Fruit fly (Drosophila melanogaster) whole organism, embryonic: Measurements from ENCODE around the gene CG14220.

ENCODE experiments used
- CG11456 ChIP-seq: fragments of 200-800 bp; sonication (Bioruptor generic); IDR thresholded peaks from 3 replicates; pipeline ENCODE4 v1.3.6; 2022; ENCODE audit warnings: missing biosample characterization, missing genetic modification characterization
- CG12236 ChIP-seq: fragments of 200-800 bp; sonication (Bioruptor generic); optimal IDR thresholded peaks from 2 replicates; lab custom pipeline; 2016; ENCODE audit warnings: missing biosample characterization, missing genetic modification characterization
- CG14860 ChIP-seq: fragments of 200-800 bp; sonication (Bioruptor generic); IDR thresholded peaks from 3 replicates; pipeline ENCODE4 v1.3.6; 2022; ENCODE audit warnings: missing biosample characterization, missing genetic modification characterization; ENCODE audit not compliant: partially characterized antibody
- CG16863 ChIP-seq: fragments of 200-800 bp; sonication (Bioruptor generic); optimal IDR thresholded peaks from 3 replicates; lab custom pipeline; 2016; ENCODE audit warnings: missing biosample characterization, missing genetic modification characterization
- CG18476 ChIP-seq: fragments of 200-800 bp; sonication (Bioruptor generic); optimal IDR thresholded peaks from 2 replicates; lab custom pipeline; 2016; ENCODE audit warnings: missing biosample characterization, mild to moderate bottlenecking, missing genetic modification characterization
- CG18599 ChIP-seq: fragments of 200-800 bp; sonication (Bioruptor generic); optimal IDR thresholded peaks from 3 replicates; lab custom pipeline; 2017; ENCODE audit warnings: missing biosample characterization, missing genetic modification characterization, mild to moderate bottlenecking, moderate library complexity, missing genetic modification reagents
- CG2116 ChIP-seq: fragments of 200-800 bp; sonication (Bioruptor generic); optimal IDR thresholded peaks from 3 replicates; lab custom pipeline; 2018; ENCODE audit warnings: missing biosample characterization, mild to moderate bottlenecking, missing genetic modification characterization
- CG2120 ChIP-seq: fragments of 200-800 bp; sonication (Bioruptor generic); optimal IDR thresholded peaks from 3 replicates; lab custom pipeline; 2016; ENCODE audit warnings: missing biosample characterization, missing genetic modification characterization
- CG2199 ChIP-seq: fragments of 200-800 bp; sonication (Bioruptor generic); IDR thresholded peaks from 3 replicates; pipeline ENCODE4 v1.3.6; 2022; ENCODE audit warnings: missing biosample characterization, missing genetic modification characterization
- CG2712 ChIP-seq: fragments of 200-800 bp; optimal IDR thresholded peaks from 3 replicates; lab custom pipeline; 2019; ENCODE audit warnings: missing biosample characterization, mild to moderate bottlenecking, missing genetic modification characterization, moderate library complexity
- CG2889 ChIP-seq: fragments of 200-800 bp; sonication (Bioruptor generic); IDR thresholded peaks from 3 replicates; pipeline ENCODE4 v1.3.6; 2022; ENCODE audit warnings: missing biosample characterization, missing genetic modification characterization
- CG31365 ChIP-seq: fragments of 200-800 bp; sonication (Bioruptor generic); optimal IDR thresholded peaks from 2 replicates; lab custom pipeline; 2018; ENCODE audit warnings: missing biosample characterization, mild to moderate bottlenecking, missing genetic modification characterization
- CG32767 ChIP-seq: fragments of 200-800 bp; sonication (Bioruptor generic); IDR thresholded peaks from 2 replicates; pipeline ENCODE4 v1.3.6; 2022; ENCODE audit warnings: missing biosample characterization, missing genetic modification characterization
- CG34422 ChIP-seq: fragments of 200-800 bp; sonication (Bioruptor generic); IDR thresholded peaks from 3 replicates; pipeline ENCODE4 v1.3.6; 2022; ENCODE audit warnings: missing biosample characterization, missing genetic modification characterization
- CG4360 ChIP-seq: fragments of 200-800 bp; sonication (Bioruptor generic); IDR thresholded peaks from 2 replicates; pipeline ENCODE4 v1.3.6; 2022; ENCODE audit warnings: missing biosample characterization, missing genetic modification characterization
- CG43689 ChIP-seq: fragments of 200-800 bp; sonication (Bioruptor generic); IDR thresholded peaks from 2 replicates; pipeline ENCODE4 v1.3.6; 2022; ENCODE audit warnings: missing biosample characterization, missing genetic modification characterization
- CG4707 ChIP-seq: fragments of 200-800 bp; sonication (Bioruptor generic); optimal IDR thresholded peaks from 2 replicates; lab custom pipeline; 2018; ENCODE audit warnings: missing biosample characterization, mild to moderate bottlenecking, missing genetic modification characterization, moderate library complexity
- CG5245 ChIP-seq: fragments of 200-800 bp; sonication (Bioruptor generic); optimal IDR thresholded peaks from 3 replicates; lab custom pipeline; 2016; ENCODE audit warnings: missing biosample characterization, missing genetic modification characterization
- CG6272 ChIP-seq: fragments of 200-800 bp; sonication (Bioruptor generic); IDR thresholded peaks from 2 replicates; pipeline ENCODE4 v1.3.6; 2022; ENCODE audit warnings: missing biosample characterization, missing genetic modification characterization
- CG7556 ChIP-seq: fragments of 200-800 bp; sonication (Bioruptor generic); optimal IDR thresholded peaks from 2 replicates; lab custom pipeline; 2017; ENCODE audit warnings: missing biosample characterization, mild to moderate bottlenecking, missing genetic modification characterization
- Camta ChIP-seq: fragments of 200-800 bp; sonication (Bioruptor generic); optimal IDR thresholded peaks from 2 replicates; lab custom pipeline; 2016; ENCODE audit warnings: missing biosample characterization, missing genetic modification characterization
- CkIIα-i1 ChIP-seq: fragments of 200-800 bp; sonication (Bioruptor generic); IDR thresholded peaks from 2 replicates; pipeline ENCODE4 v1.3.6; 2022; ENCODE audit warnings: missing biosample characterization, missing genetic modification characterization
- CoRest ChIP-seq: fragments of 200-800 bp; sonication (Bioruptor generic); optimal IDR thresholded peaks from 3 replicates; lab custom pipeline; 2018; ENCODE audit warnings: missing biosample characterization, mild to moderate bottlenecking, missing genetic modification characterization, moderate library complexity
- Drgx ChIP-seq: fragments of 200-800 bp; sonication (Bioruptor generic); IDR thresholded peaks from 2 replicates; pipeline ENCODE4 v1.3.6; 2022; ENCODE audit warnings: missing biosample characterization, missing genetic modification characterization
- Fer2 ChIP-seq: fragments of 200-800 bp; sonication (Bioruptor generic); optimal IDR thresholded peaks from 2 replicates; lab custom pipeline; 2018; ENCODE audit warnings: missing biosample characterization, mild to moderate bottlenecking, missing genetic modification characterization, moderate library complexity
- GATAe ChIP-seq: fragments of 200-800 bp; sonication (Bioruptor generic); conservative IDR thresholded peaks from 2 replicates; pipeline ENCODE4 v1.3.6; 2022; ENCODE audit warnings: missing biosample characterization, missing genetic modification characterization
- Hey ChIP-seq: fragments of 200-800 bp; sonication (Bioruptor generic); optimal IDR thresholded peaks from 3 replicates; lab custom pipeline; 2018; ENCODE audit warnings: missing biosample characterization, mild to moderate bottlenecking, missing genetic modification characterization
- Hmx ChIP-seq: fragments of 200-800 bp; sonication (Bioruptor generic); optimal IDR thresholded peaks from 2 replicates; lab custom pipeline; 2016; ENCODE audit warnings: missing biosample characterization, missing genetic modification characterization
- Lhr ChIP-seq: fragments of 200-800 bp; sonication (Bioruptor generic); optimal IDR thresholded peaks from 3 replicates; lab custom pipeline; 2017; ENCODE audit warnings: mild to moderate bottlenecking, missing biosample characterization, missing genetic modification reagents, missing genetic modification characterization
- MTF-1 ChIP-seq: fragments of 200-800 bp; sonication (Bioruptor generic); optimal IDR thresholded peaks from 2 replicates; lab custom pipeline; 2018; ENCODE audit warnings: missing biosample characterization, mild to moderate bottlenecking, missing genetic modification characterization, borderline replicate concordance
- Oaz ChIP-seq: fragments of 200-800 bp; sonication (Bioruptor generic); IDR thresholded peaks from 2 replicates; pipeline ENCODE4 v1.3.6; 2022; ENCODE audit warnings: missing biosample characterization, missing genetic modification characterization
- Optix ChIP-seq: fragments of 200-800 bp; sonication (Bioruptor generic); IDR thresholded peaks from 3 replicates; pipeline ENCODE4 v1.3.6; 2022; ENCODE audit warnings: missing biosample characterization, missing genetic modification characterization
- Sry-δ ChIP-seq: fragments of 200-800 bp; sonication (Bioruptor generic); optimal IDR thresholded peaks from 2 replicates; lab custom pipeline; 2016; ENCODE audit warnings: missing biosample characterization, missing genetic modification characterization
- Stat92E ChIP-seq, 3 experiments: fragments of >200 bp in 2 of 3; fragments of 200-800 bp in 1 of 3; sonication (Bioruptor generic) in 1 of 3; optimal IDR thresholded peaks; 2 replicates each; lab custom pipeline; 2017 to 2019; ENCODE audit warnings: missing biosample characterization in 3 of 3, missing genetic modification characterization in 3 of 3, mild to moderate bottlenecking in 1 of 3, moderate library complexity in 1 of 3
- Trl ChIP-seq, 3 experiments: fragments of >200 bp in 2 of 3; fragments of 200-800 bp in 1 of 3; sonication (Bioruptor generic) in 1 of 3; optimal IDR thresholded peaks; 2 replicates in 1 of 3; 3 replicates in 2 of 3; lab custom pipeline; 2016 to 2017; ENCODE audit warnings: missing biosample characterization in 1 of 3, missing genetic modification characterization in 1 of 3
- Vsx1 ChIP-seq: fragments of 200-800 bp; sonication (Bioruptor generic); optimal IDR thresholded peaks from 2 replicates; lab custom pipeline; 2017; ENCODE audit warnings: missing biosample characterization, mild to moderate bottlenecking, missing genetic modification characterization, missing genetic modification reagents
- br ChIP-seq: fragments of >200 bp; optimal IDR thresholded peaks from 2 replicates; lab custom pipeline; 2017
- btn ChIP-seq: fragments of 200-800 bp; sonication (Bioruptor generic); optimal IDR thresholded peaks from 2 replicates; lab custom pipeline; 2016; ENCODE audit warnings: missing biosample characterization, missing genetic modification characterization
- crc ChIP-seq: fragments of 200-800 bp; sonication (Bioruptor generic); optimal IDR thresholded peaks from 2 replicates; lab custom pipeline; 2016; ENCODE audit warnings: missing biosample characterization, missing genetic modification characterization
- da ChIP-seq: fragments of 200-800 bp; sonication (Bioruptor generic); optimal IDR thresholded peaks from 2 replicates; lab custom pipeline; 2016; ENCODE audit warnings: missing biosample characterization, missing genetic modification characterization
- hkb ChIP-seq, 2 experiments: fragments of 200-800 bp in 1 of 2; fragments of >200 bp in 1 of 2; sonication (Bioruptor generic) in 1 of 2; IDR thresholded peaks in 1 of 2; optimal IDR thresholded peaks in 1 of 2; 2 replicates each; pipeline versions ENCODE4 v1.3.6 to Lab custom; 2017 to 2022; ENCODE audit warnings: missing biosample characterization in 1 of 2, missing genetic modification characterization in 1 of 2
- kni ChIP-seq: fragments of 200-800 bp; sonication (Bioruptor generic); optimal IDR thresholded peaks from 3 replicates; lab custom pipeline; 2017; ENCODE audit warnings: mild to moderate bottlenecking, missing biosample characterization, missing genetic modification reagents, missing genetic modification characterization
- lola ChIP-seq, 3 experiments: fragments of >200 bp in 2 of 3; fragments of 200-800 bp in 1 of 3; sonication (Bioruptor generic) in 1 of 3; optimal IDR thresholded peaks; 2 replicates each; lab custom pipeline; 2017 to 2019; ENCODE audit warnings: missing biosample characterization in 3 of 3, missing genetic modification characterization in 3 of 3, mild to moderate bottlenecking in 1 of 3, moderate library complexity in 1 of 3
- mam ChIP-seq: fragments of 200-800 bp; sonication (Bioruptor generic); optimal IDR thresholded peaks from 3 replicates; lab custom pipeline; 2016; ENCODE audit warnings: missing biosample characterization, missing genetic modification characterization
- nerfin-1 ChIP-seq: fragments of 200-800 bp; sonication (Bioruptor generic); optimal IDR thresholded peaks from 3 replicates; lab custom pipeline; 2019; ENCODE audit warnings: missing biosample characterization, mild to moderate bottlenecking, missing genetic modification characterization, moderate library complexity
- prd ChIP-seq, 3 experiments: fragments of >200 bp in 2 of 3; fragments of 200-800 bp in 1 of 3; sonication (Bioruptor generic) in 1 of 3; optimal IDR thresholded peaks in 2 of 3; IDR thresholded peaks in 1 of 3; 2 replicates in 2 of 3; 3 replicates in 1 of 3; pipeline versions ENCODE4 v1.3.6 to Lab custom; 2017 to 2022; ENCODE audit warnings: missing biosample characterization in 1 of 3, missing genetic modification characterization in 1 of 3
- tin ChIP-seq: fragments of 200-800 bp; sonication (Bioruptor generic); optimal IDR thresholded peaks from 3 replicates; lab custom pipeline; 2016; ENCODE audit warnings: missing biosample characterization, missing genetic modification characterization
- trem ChIP-seq: fragments of 200-800 bp; optimal IDR thresholded peaks from 3 replicates; lab custom pipeline; 2019; ENCODE audit warnings: missing biosample characterization, mild to moderate bottlenecking, missing genetic modification characterization, moderate library complexity
- tx ChIP-seq: fragments of 200-800 bp; sonication (Bioruptor generic); optimal IDR thresholded peaks from 2 replicates; lab custom pipeline; 2016; ENCODE audit warnings: missing biosample characterization, missing genetic modification characterization

Gene CG14220

dm6 chrX:19642819-19643504 is 41.3 kb upstream of the CG14220 start, which contains the start of the genes CG12237 and Sec61gamma (continued):
- no peak for TF ChIP-seq Hmx (GFP tag; lab: Kevin White, UChicago)
- no peak for TF ChIP-seq kni
- TF ChIP-seq Vsx1 (GFP tag; lab: Kevin White, UChicago), result no peak
- TF ChIP-seq CoRest (tag; lab: Kevin White, UChicago), result peak; percentile 53
- no peak for TF ChIP-seq prd (optimal IDR thresholded peaks at IDR 0.05; lab: Kevin White, UChicago)
- no peak for TF ChIP-seq prd (GFP tag; IDR thresholded peaks at IDR 0.05; lab: Robert Waterston, UW)
- TF ChIP-seq Oaz (GFP tag; lab: Robert Waterston, UW), result no peak
- no peak for TF ChIP-seq CG2199
- no peak for TF ChIP-seq Trl (optimal IDR thresholded peaks at IDR 0.05; lab: Kevin White, UChicago)
- TF ChIP-seq Trl (GFP tag; optimal IDR thresholded peaks at IDR 0.05; lab: Kevin White, UChicago), result peak; percentile 18
- no peak for TF ChIP-seq Fer2 (tag; lab: Kevin White, UChicago)
- peak; percentile 62; the same call in 1 of the 3 replicates for TF ChIP-seq CG11456 (GFP tag; lab: Robert Waterston, UW)
- no peak for TF ChIP-seq CG2889 (GFP tag; lab: Robert Waterston, UW)
- TF ChIP-seq CG4707, result no peak
- no peak for TF ChIP-seq CG6272
- peak; percentile 45 for TF ChIP-seq Sry-δ (GFP tag; lab: Kevin White, UChicago)
- peak; percentile 43 for TF ChIP-seq CG2116
- no peak for TF ChIP-seq da (GFP tag; lab: Kevin White, UChicago)
- no peak for TF ChIP-seq CG5245 (GFP tag; lab: Kevin White, UChicago)
- TF ChIP-seq btn (GFP tag; lab: Kevin White, UChicago), result no peak
- no peak for TF ChIP-seq MTF-1 (GFP tag; lab: Kevin White, UChicago)
- TF ChIP-seq trem (tag; lab: Kevin White, UChicago), result peak; percentile 30
- TF ChIP-seq hkb (optimal IDR thresholded peaks at IDR 0.05; lab: Kevin White, UChicago), result no peak
- TF ChIP-seq hkb (GFP tag; IDR thresholded peaks at IDR 0.05; lab: Robert Waterston, UW), result no peak
- no peak for TF ChIP-seq CG2120 (GFP tag; lab: Kevin White, UChicago)
- no peak for TF ChIP-seq Camta (GFP tag; lab: Kevin White, UChicago)
- TF ChIP-seq tx (GFP tag; lab: Kevin White, UChicago), result no peak
- no peak for TF ChIP-seq CG18599
- no peak for TF ChIP-seq CG14860
- peak; percentile 10 for TF ChIP-seq nerfin-1 (tag; lab: Kevin White, UChicago)
- TF ChIP-seq CG2712 (tag; lab: Kevin White, UChicago), result peak; percentile 48
- no peak for TF ChIP-seq crc (GFP tag; lab: Kevin White, UChicago)
- no peak for TF ChIP-seq CG12236
- TF ChIP-seq CG7556 (GFP tag; lab: Kevin White, UChicago), result no peak
- no peak for TF ChIP-seq CG32767 (GFP tag; lab: Robert Waterston, UW)
- no peak for TF ChIP-seq CG4360 (GFP tag; lab: Robert Waterston, UW)
- TF ChIP-seq br (lab: Kevin White, UChicago), result no peak
- TF ChIP-seq CG43689 (GFP tag; lab: Robert Waterston, UW), result no peak
- TF ChIP-seq Hey (tag; lab: Kevin White, UChicago), result no peak
- TF ChIP-seq Stat92E (GFP tag; optimal IDR thresholded peaks at IDR 0.05; lab: Kevin White, UChicago), result peak in 1 of 3 experiments; percentile 56
- peak; percentile 72; the same call in 1 of the 3 replicates for TF ChIP-seq CG34422
- TF ChIP-seq CkIIα-i1 (GFP tag; lab: Robert Waterston, UW), result no peak
- TF ChIP-seq Drgx (GFP tag; lab: Robert Waterston, UW), result no peak
- TF ChIP-seq Optix, result no peak
- TF ChIP-seq CG31365 (tag; lab: Kevin White, UChicago), result no peak
- TF ChIP-seq tin (GFP tag; lab: Kevin White, UChicago), result no peak
- TF ChIP-seq lola (GFP tag; optimal IDR thresholded peaks at IDR 0.05; lab: Kevin White, UChicago), result no peak
- no peak for TF ChIP-seq Lhr
- no peak for TF ChIP-seq GATAe (GFP tag; lab: Robert Waterston, UW)
- TF ChIP-seq CG18476, result no peak
- TF ChIP-seq mam (GFP tag; lab: Kevin White, UChicago), result peak; percentile 37
- TF ChIP-seq CG16863 (GFP tag; lab: Kevin White, UChicago), result no peak
